Fruit fly (Drosophila melanogaster): ENCODE results near the gene CG43147.

Gene CG43147

dm6 chr3L:13300052-13300451 is at the start of gene CG43147:
TSS of gene CG43147 (minus strand) at chr3L:13300152.
- TF ChIP-seq EcR (GFP tag; optimal IDR thresholded peaks at IDR 0.05) (no peak), pan (optimal IDR thresholded peaks at IDR 0.05) (no peak), usp (GFP tag; optimal IDR thresholded peaks at IDR 0.05) (no peak), CG8478 (optimal IDR thresholded peaks at IDR 0.05) (no peak), psq (optimal IDR thresholded peaks at IDR 0.05) (no peak), Dll (optimal IDR thresholded peaks at IDR 0.05) (no peak)

- no peak for TF ChIP-seq EcR (GFP tag; optimal IDR thresholded peaks at IDR 0.05)
- no peak for TF ChIP-seq psq (optimal IDR thresholded peaks at IDR 0.05)
- no peak for TF ChIP-seq usp (GFP tag; optimal IDR thresholded peaks at IDR 0.05)
- TF ChIP-seq pan (optimal IDR thresholded peaks at IDR 0.05): no peak
- TF ChIP-seq CG8478 (optimal IDR thresholded peaks at IDR 0.05): no peak
- no peak for TF ChIP-seq Dll (optimal IDR thresholded peaks at IDR 0.05)
Observed at dm6 chr3L:13348733-13349132, 48.8 kb upstream of the CG43147 start, which contains the start of gene CG17687. TSS of gene CG17687 (plus strand) at chr3L:13349033.

- TF ChIP-seq pan (optimal IDR thresholded peaks at IDR 0.05) (no peak), EcR (GFP tag; optimal IDR thresholded peaks at IDR 0.05) (no peak)
Observed at dm6 chr3L:13328835-13329234, 28.9 kb upstream of the CG43147 start, which contains the start of gene CG14113. TSS of gene CG14113 (plus strand) at chr3L:13329135.

dm6 chr3L:13312250-13312649 is 12.3 kb upstream of the CG43147 start:
- TF ChIP-seq pan (optimal IDR thresholded peaks at IDR 0.05): no peak
- no peak for TF ChIP-seq usp (GFP tag; optimal IDR thresholded peaks at IDR 0.05)
- no peak for TF ChIP-seq psq (optimal IDR thresholded peaks at IDR 0.05)
- no peak for TF ChIP-seq CG8478 (optimal IDR thresholded peaks at IDR 0.05)
- no peak for TF ChIP-seq EcR (GFP tag; optimal IDR thresholded peaks at IDR 0.05)
- TF ChIP-seq Dll (optimal IDR thresholded peaks at IDR 0.05): no peak

- TF ChIP-seq CG8478 (optimal IDR thresholded peaks at IDR 0.05): no peak
- TF ChIP-seq pan (optimal IDR thresholded peaks at IDR 0.05): no peak
- no peak for TF ChIP-seq Dll (optimal IDR thresholded peaks at IDR 0.05)
- TF ChIP-seq usp (GFP tag; optimal IDR thresholded peaks at IDR 0.05): no peak
- no peak for TF ChIP-seq psq (optimal IDR thresholded peaks at IDR 0.05)
Observed at dm6 chr3L:13301787-13302186, 1.8 kb upstream of the CG43147 start.

dm6 chr3L:13301335-13301734 is 1.4 kb upstream of the CG43147 start, which contains the start of gene SP:
TSS of gene SP (plus strand) at chr3L:13301635.
- TF ChIP-seq psq (optimal IDR thresholded peaks at IDR 0.05): no peak
- TF ChIP-seq Dll (optimal IDR thresholded peaks at IDR 0.05): no peak
- TF ChIP-seq CG8478 (optimal IDR thresholded peaks at IDR 0.05): no peak
- TF ChIP-seq usp (GFP tag; optimal IDR thresholded peaks at IDR 0.05): no peak
- TF ChIP-seq pan (optimal IDR thresholded peaks at IDR 0.05): no peak
- TF ChIP-seq EcR (GFP tag; optimal IDR thresholded peaks at IDR 0.05): no peak

- TF ChIP-seq usp (GFP tag; optimal IDR thresholded peaks at IDR 0.05): no peak
- no peak for TF ChIP-seq psq (optimal IDR thresholded peaks at IDR 0.05)
- TF ChIP-seq EcR (GFP tag; optimal IDR thresholded peaks at IDR 0.05): no peak
- no peak for TF ChIP-seq CG8478 (optimal IDR thresholded peaks at IDR 0.05)
- TF ChIP-seq Dll (optimal IDR thresholded peaks at IDR 0.05): no peak
- no peak for TF ChIP-seq pan (optimal IDR thresholded peaks at IDR 0.05)
Observed at dm6 chr3L:13298923-13299322, 1.0 kb downstream of the CG43147 start, which contains the start of gene CG42481. TSS of gene CG42481 (minus strand) at chr3L:13299023.

dm6 chr3L:13296760-13297159 is 3.2 kb downstream of the CG43147 start, which contains the start of gene Sfp70A4:
TSS of gene Sfp70A4 (minus strand) at chr3L:13296860.
- no peak for TF ChIP-seq usp (GFP tag; optimal IDR thresholded peaks at IDR 0.05)
- no peak for TF ChIP-seq pan (optimal IDR thresholded peaks at IDR 0.05)
- no peak for TF ChIP-seq Dll (optimal IDR thresholded peaks at IDR 0.05)
- TF ChIP-seq psq (optimal IDR thresholded peaks at IDR 0.05): no peak
- no peak for TF ChIP-seq CG8478 (optimal IDR thresholded peaks at IDR 0.05)
- TF ChIP-seq EcR (GFP tag; optimal IDR thresholded peaks at IDR 0.05): no peak

- TF ChIP-seq pan (optimal IDR thresholded peaks at IDR 0.05): no peak
- TF ChIP-seq psq (optimal IDR thresholded peaks at IDR 0.05): no peak
- no peak for TF ChIP-seq usp (GFP tag; optimal IDR thresholded peaks at IDR 0.05)
Observed at dm6 chr3L:13295675-13296074, 4.3 kb downstream of the CG43147 start.

- TF ChIP-seq pan (optimal IDR thresholded peaks at IDR 0.05) (no peak), Dll (optimal IDR thresholded peaks at IDR 0.05) (no peak), psq (optimal IDR thresholded peaks at IDR 0.05) (no peak)
Observed at dm6 chr3L:13288161-13288560, 11.8 kb downstream of the CG43147 start.

dm6 chr3L:13286640-13287039 is 13.3 kb downstream of the CG43147 start:
- TF ChIP-seq EcR (GFP tag; optimal IDR thresholded peaks at IDR 0.05) (no peak), psq (optimal IDR thresholded peaks at IDR 0.05) (no peak), CG8478 (optimal IDR thresholded peaks at IDR 0.05) (no peak), Dll (optimal IDR thresholded peaks at IDR 0.05) (no peak), pan (optimal IDR thresholded peaks at IDR 0.05) (no peak), usp (GFP tag; optimal IDR thresholded peaks at IDR 0.05) (no peak)

- TF ChIP-seq usp (GFP tag; optimal IDR thresholded peaks at IDR 0.05) (no peak), CG8478 (optimal IDR thresholded peaks at IDR 0.05) (no peak)
Observed at dm6 chr3L:13284308-13284707, 15.6 kb downstream of the CG43147 start.

- TF ChIP-seq psq (optimal IDR thresholded peaks at IDR 0.05): no peak
- TF ChIP-seq CG8478 (optimal IDR thresholded peaks at IDR 0.05): no peak
- TF ChIP-seq Dll (optimal IDR thresholded peaks at IDR 0.05): no peak
- no peak for TF ChIP-seq usp (GFP tag; optimal IDR thresholded peaks at IDR 0.05)
- TF ChIP-seq EcR (GFP tag; optimal IDR thresholded peaks at IDR 0.05): no peak
- TF ChIP-seq pan (optimal IDR thresholded peaks at IDR 0.05): no peak
Observed at dm6 chr3L:13282039-13282438, 17.9 kb downstream of the CG43147 start.

Measured in whole organism.